Fruit fly (Drosophila melanogaster) whole organism, embryonic: ENCODE data around the gene Tnks.

ENCODE experiments used
- Atf6 ChIP-seq: fragments of 200-800 bp; sonication (Bioruptor generic); IDR thresholded peaks from 2 replicates; pipeline ENCODE4 v1.3.6; 2022; ENCODE audit warnings: missing biosample characterization, missing genetic modification characterization
- Awh ChIP-seq: fragments of 200-800 bp; sonication (Bioruptor generic); IDR thresholded peaks from 2 replicates; pipeline ENCODE4, ENCODE4 v1.3.6; 2022; ENCODE audit warnings: missing biosample characterization, missing genetic modification characterization
- CG10209 ChIP-seq: fragments of 200-800 bp; sonication (Bioruptor generic); optimal IDR thresholded peaks from 3 replicates; lab custom pipeline; 2017; ENCODE audit warnings: missing biosample characterization, mild to moderate bottlenecking, missing genetic modification characterization, missing genetic modification reagents
- CG10431 ChIP-seq: fragments of 200-800 bp; sonication (Bioruptor generic); optimal IDR thresholded peaks from 3 replicates; lab custom pipeline; 2018; ENCODE audit warnings: missing biosample characterization, mild to moderate bottlenecking, missing genetic modification characterization
- CG12219 ChIP-seq: fragments of 200-800 bp; sonication (Bioruptor generic); optimal IDR thresholded peaks from 3 replicates; lab custom pipeline; 2018; ENCODE audit warnings: missing biosample characterization, mild to moderate bottlenecking, missing genetic modification characterization
- CG1603 ChIP-seq: fragments of 200-800 bp; sonication (Bioruptor generic); optimal IDR thresholded peaks from 2 replicates; lab custom pipeline; 2019; ENCODE audit warnings: missing biosample characterization, mild to moderate bottlenecking, missing genetic modification characterization, moderate library complexity
- CG16863 ChIP-seq: fragments of 200-800 bp; sonication (Bioruptor generic); optimal IDR thresholded peaks from 3 replicates; lab custom pipeline; 2016; ENCODE audit warnings: missing biosample characterization, missing genetic modification characterization
- CG17186 ChIP-seq: fragments of 200-800 bp; sonication (Bioruptor generic); optimal IDR thresholded peaks from 3 replicates; lab custom pipeline; 2017; ENCODE audit warnings: missing biosample characterization, missing genetic modification reagents, missing genetic modification characterization
- CG2202 ChIP-seq: fragments of 200-800 bp; sonication (Bioruptor generic); optimal IDR thresholded peaks from 2 replicates; lab custom pipeline; 2018; ENCODE audit warnings: missing biosample characterization, mild to moderate bottlenecking, missing genetic modification characterization
- CG2875 ChIP-seq: fragments of 200-800 bp; sonication (Bioruptor generic); optimal IDR thresholded peaks from 2 replicates; lab custom pipeline; 2017; ENCODE audit warnings: missing biosample characterization, mild to moderate bottlenecking, missing genetic modification characterization, missing genetic modification reagents
- CG30403 ChIP-seq: fragments of 200-800 bp; sonication (Bioruptor generic); optimal IDR thresholded peaks from 3 replicates; lab custom pipeline; 2016; ENCODE audit warnings: missing biosample characterization, missing genetic modification characterization
- CG31441 ChIP-seq: fragments of 200-800 bp; sonication (Bioruptor generic); IDR thresholded peaks from 2 replicates; pipeline ENCODE4 v1.3.6; 2022; ENCODE audit warnings: missing biosample characterization, missing genetic modification characterization
- CG6654 ChIP-seq: fragments of 200-800 bp; sonication (Bioruptor generic); optimal IDR thresholded peaks from 2 replicates; lab custom pipeline; 2017; ENCODE audit warnings: missing biosample characterization, mild to moderate bottlenecking, missing genetic modification characterization
- CG7357 ChIP-seq: fragments of 200-800 bp; sonication (Bioruptor generic); IDR thresholded peaks from 3 replicates; pipeline ENCODE4 v1.3.6; 2022; ENCODE audit warnings: missing biosample characterization, missing genetic modification characterization
- CG8388 ChIP-seq: fragments of 200-800 bp; sonication (Bioruptor generic); optimal IDR thresholded peaks from 2 replicates; lab custom pipeline; 2019; ENCODE audit warnings: missing biosample characterization, mild to moderate bottlenecking, missing genetic modification characterization, moderate library complexity
- CG8478 ChIP-seq: fragments of >200 bp; optimal IDR thresholded peaks from 2 replicates; lab custom pipeline; 2018
- Deaf1 ChIP-seq: fragments of 200-800 bp; optimal IDR thresholded peaks from 3 replicates; lab custom pipeline; 2019; ENCODE audit warnings: missing biosample characterization, mild to moderate bottlenecking, missing genetic modification characterization, moderate library complexity
- Dfd ChIP-seq, 2 experiments: fragments of >200 bp; optimal IDR thresholded peaks; 2 replicates each; lab custom pipeline; 2017; ENCODE audit warnings: missing biosample characterization in 2 of 2, missing genetic modification characterization in 2 of 2
- Dip2 ChIP-seq: fragments of 200-800 bp; sonication (Bioruptor generic); IDR thresholded peaks from 2 replicates; pipeline ENCODE4 v1.3.6; 2022; ENCODE audit warnings: missing biosample characterization, missing genetic modification characterization
- Drgx ChIP-seq: fragments of 200-800 bp; sonication (Bioruptor generic); IDR thresholded peaks from 2 replicates; pipeline ENCODE4 v1.3.6; 2022; ENCODE audit warnings: missing biosample characterization, missing genetic modification characterization
- ERR ChIP-seq: fragments of 200-800 bp; sonication (Bioruptor generic); optimal IDR thresholded peaks from 2 replicates; lab custom pipeline; 2016; ENCODE audit warnings: missing biosample characterization, missing genetic modification characterization
- Eip74EF ChIP-seq, 2 experiments: fragments of 200-800 bp in 1 of 2; fragments of >200 bp in 1 of 2; sonication (Bioruptor generic) in 1 of 2; optimal IDR thresholded peaks; 2 replicates each; lab custom pipeline; 2017 to 2019; ENCODE audit warnings: missing biosample characterization in 2 of 2, missing genetic modification characterization in 2 of 2, mild to moderate bottlenecking in 1 of 2, moderate library complexity in 1 of 2
- Gsc ChIP-seq: fragments of 200-800 bp; sonication (Bioruptor generic); IDR thresholded peaks from 2 replicates; pipeline ENCODE4 v1.3.6; 2022; ENCODE audit warnings: missing biosample characterization, missing genetic modification characterization
- Lhr ChIP-seq: fragments of 200-800 bp; sonication (Bioruptor generic); optimal IDR thresholded peaks from 3 replicates; lab custom pipeline; 2017; ENCODE audit warnings: mild to moderate bottlenecking, missing biosample characterization, missing genetic modification reagents, missing genetic modification characterization
- MESR4 ChIP-seq: fragments of 200-800 bp; sonication (Bioruptor generic); optimal IDR thresholded peaks from 2 replicates; lab custom pipeline; 2018; ENCODE audit warnings: missing biosample characterization, mild to moderate bottlenecking, missing genetic modification characterization, moderate library complexity
- Med ChIP-seq: fragments of 200-800 bp; sonication (Bioruptor generic); peaks from one replicate; lab custom pipeline; 2016; ENCODE audit warnings: missing biosample characterization, missing genetic modification characterization, mild to moderate bottlenecking, inconsistent platforms, moderate library complexity
- NC2β ChIP-seq: fragments of 200-800 bp; sonication (Bioruptor generic); optimal IDR thresholded peaks from 2 replicates; lab custom pipeline; 2016; ENCODE audit warnings: missing biosample characterization, missing genetic modification characterization
- Nf-YA ChIP-seq: fragments of 200-800 bp; sonication (Bioruptor generic); IDR thresholded peaks from 2 replicates; pipeline ENCODE4 v1.3.6; 2022; ENCODE audit warnings: missing biosample characterization, missing genetic modification characterization
- Nf-YC ChIP-seq: fragments of 200-800 bp; optimal IDR thresholded peaks from 3 replicates; lab custom pipeline; 2019; ENCODE audit warnings: missing biosample characterization, mild to moderate bottlenecking, missing genetic modification characterization, moderate library complexity
- Oli ChIP-seq: fragments of 200-800 bp; sonication (Bioruptor generic); optimal IDR thresholded peaks from 2 replicates; lab custom pipeline; 2018; ENCODE audit warnings: missing biosample characterization, mild to moderate bottlenecking, missing genetic modification characterization, moderate library complexity
- Six4 ChIP-seq: fragments of 200-800 bp; sonication (Bioruptor generic); optimal IDR thresholded peaks from 2 replicates; lab custom pipeline; 2016; ENCODE audit warnings: missing biosample characterization, missing genetic modification characterization
- Spps ChIP-seq: fragments of 200-800 bp; sonication (Bioruptor generic); optimal IDR thresholded peaks from 2 replicates; lab custom pipeline; 2018; ENCODE audit warnings: missing biosample characterization, mild to moderate bottlenecking, missing genetic modification characterization
- Tbp ChIP-seq: fragments of >200 bp; optimal IDR thresholded peaks from 2 replicates; lab custom pipeline; 2018; ENCODE audit warnings: missing biosample characterization, missing genetic modification characterization
- Vsx1 ChIP-seq: fragments of 200-800 bp; sonication (Bioruptor generic); optimal IDR thresholded peaks from 2 replicates; lab custom pipeline; 2017; ENCODE audit warnings: missing biosample characterization, mild to moderate bottlenecking, missing genetic modification characterization, missing genetic modification reagents
- aop ChIP-seq: fragments of 200-800 bp; sonication (Bioruptor generic); IDR thresholded peaks from 2 replicates; pipeline ENCODE4 v1.3.6; 2022; ENCODE audit warnings: missing biosample characterization, missing genetic modification characterization
- ash1 ChIP-seq: fragments of 200-800 bp; sonication (Bioruptor generic); optimal IDR thresholded peaks from 2 replicates; lab custom pipeline; 2018; ENCODE audit warnings: missing biosample characterization, mild to moderate bottlenecking, missing genetic modification characterization
- croc ChIP-seq: fragments of 200-800 bp; sonication (Bioruptor generic); conservative IDR thresholded peaks from 3 replicates; pipeline ENCODE4 v1.3.6; 2022; ENCODE audit warnings: missing biosample characterization, missing genetic modification characterization
- crp ChIP-seq, 2 experiments: fragments of 200-800 bp; sonication (Bioruptor generic); optimal IDR thresholded peaks; 2 replicates in 1 of 2; 3 replicates in 1 of 2; lab custom pipeline; 2017; ENCODE audit warnings: missing biosample characterization in 2 of 2, missing genetic modification characterization in 2 of 2, mild to moderate bottlenecking in 1 of 2, moderate library complexity in 1 of 2
- dan ChIP-seq: fragments of 200-800 bp; sonication (Bioruptor generic); IDR thresholded peaks from 2 replicates; pipeline ENCODE4 v1.3.6; 2022; ENCODE audit warnings: missing biosample characterization, missing genetic modification characterization
- dm ChIP-seq: fragments of 200-800 bp; sonication (Bioruptor generic); optimal IDR thresholded peaks from 3 replicates; lab custom pipeline; 2016; ENCODE audit warnings: missing biosample characterization, missing genetic modification characterization
- fd102C ChIP-seq: fragments of 200-800 bp; sonication (Bioruptor generic); optimal IDR thresholded peaks from 2 replicates; lab custom pipeline; 2018; ENCODE audit warnings: missing biosample characterization, mild to moderate bottlenecking, missing genetic modification characterization, moderate library complexity
- gcm2 ChIP-seq: fragments of 200-800 bp; sonication (Bioruptor generic); optimal IDR thresholded peaks from 2 replicates; lab custom pipeline; 2016; ENCODE audit warnings: missing biosample characterization, missing genetic modification characterization
- gem ChIP-seq: fragments of 200-800 bp; sonication (Bioruptor generic); optimal IDR thresholded peaks from 2 replicates; lab custom pipeline; 2019; ENCODE audit warnings: missing biosample characterization, mild to moderate bottlenecking, missing genetic modification characterization, moderate library complexity
- her ChIP-seq: fragments of 200-800 bp; sonication (Bioruptor generic); optimal IDR thresholded peaks from 2 replicates; lab custom pipeline; 2016; ENCODE audit warnings: missing biosample characterization, missing genetic modification characterization
- jigr1 ChIP-seq: fragments of 200-800 bp; sonication (Bioruptor generic); IDR thresholded peaks from 3 replicates; pipeline ENCODE4 v1.3.6; 2022; ENCODE audit warnings: missing biosample characterization, missing genetic modification characterization
- maf-S ChIP-seq: fragments of 200-800 bp; sonication (Bioruptor generic); optimal IDR thresholded peaks from 2 replicates; lab custom pipeline; 2016; ENCODE audit warnings: missing biosample characterization, missing genetic modification characterization
- nom ChIP-seq: fragments of 200-800 bp; sonication (Bioruptor generic); optimal IDR thresholded peaks from 2 replicates; lab custom pipeline; 2017; ENCODE audit warnings: missing biosample characterization, missing genetic modification characterization, mild to moderate bottlenecking, moderate library complexity, missing genetic modification reagents
- rib ChIP-seq: fragments of 200-800 bp; sonication (Bioruptor generic); IDR thresholded peaks from 2 replicates; pipeline ENCODE4 v1.3.6; 2022; ENCODE audit warnings: missing biosample characterization, missing genetic modification characterization
- sens ChIP-seq: fragments of 200-800 bp; sonication (Bioruptor generic); peaks from one replicate; lab custom pipeline; 2016; ENCODE audit warnings: missing biosample characterization, missing genetic modification characterization
- ssp ChIP-seq: fragments of 200-800 bp; sonication (Bioruptor generic); IDR thresholded peaks from 2 replicates; pipeline ENCODE4 v1.3.6; 2022; ENCODE audit warnings: missing biosample characterization, missing genetic modification characterization
- vfl ChIP-seq: fragments of 200-800 bp; sonication (Bioruptor generic); optimal IDR thresholded peaks from 2 replicates; lab custom pipeline; 2016; ENCODE audit warnings: missing biosample characterization, missing genetic modification characterization
- wek ChIP-seq: fragments of 200-800 bp; sonication (Bioruptor generic); optimal IDR thresholded peaks from 3 replicates; lab custom pipeline; 2018; ENCODE audit warnings: missing biosample characterization, mild to moderate bottlenecking, missing genetic modification characterization, moderate library complexity

The Tnks gene

DNA sequence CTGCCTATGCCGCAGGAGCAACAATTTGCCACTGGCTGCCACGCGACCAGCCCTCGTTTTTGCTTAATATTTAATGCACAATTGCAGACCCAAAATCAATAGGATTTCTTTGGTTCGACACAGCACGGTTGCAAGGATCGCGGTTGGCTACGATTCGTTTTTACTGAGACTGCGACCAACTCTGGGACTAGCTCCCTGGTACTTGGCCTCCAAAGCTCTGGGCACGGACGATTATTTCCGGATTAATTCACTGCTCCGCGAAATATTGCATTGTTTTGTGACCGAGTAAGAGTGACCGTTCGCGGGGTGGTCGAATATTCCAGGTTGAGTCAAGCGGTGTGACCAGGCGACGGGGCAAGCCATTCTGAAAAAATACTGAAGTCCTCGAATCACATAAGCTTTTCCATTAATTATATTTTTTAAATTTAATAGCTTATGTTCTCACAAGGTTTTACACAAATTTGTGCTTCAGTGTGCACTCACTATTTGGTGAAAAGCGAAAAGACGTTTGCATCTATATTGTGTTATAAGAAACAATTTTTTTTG is at the start of gene Tnks:
TSS of gene Tnks (minus strand) at position 302 of the 546 bp plus-strand sequence.
- TF ChIP-seq vfl: no peak
- peak in 1 of 2 experiments; percentile 29 for TF ChIP-seq Eip74EF (GFP tag; optimal IDR thresholded peaks at IDR 0.05; lab: Kevin White, UChicago)
- no peak for TF ChIP-seq Spps (tag; lab: Kevin White, UChicago)
- no peak for TF ChIP-seq Gsc
- peak; percentile 6 for TF ChIP-seq Med (GFP tag; lab: Kevin White, UChicago)
- TF ChIP-seq Deaf1 (tag; lab: Kevin White, UChicago): no peak
- TF ChIP-seq Vsx1: no peak
- TF ChIP-seq Tbp: no peak
- TF ChIP-seq Atf6 (GFP tag; lab: Robert Waterston, UW): no peak
- no peak for TF ChIP-seq croc (GFP tag; lab: Robert Waterston, UW)
- no peak for TF ChIP-seq sens (GFP tag; lab: Kevin White, UChicago)
- TF ChIP-seq fd102C (GFP tag; lab: Kevin White, UChicago): no peak
- TF ChIP-seq CG7357 (GFP tag; lab: Robert Waterston, UW): no peak
- peak; percentile 82 for TF ChIP-seq MESR4 (GFP tag; lab: Kevin White, UChicago)
- TF ChIP-seq CG1603 (tag; lab: Kevin White, UChicago): no peak
- no peak for TF ChIP-seq CG30403 (GFP tag; lab: Kevin White, UChicago)
- no peak for TF ChIP-seq jigr1 (GFP tag; lab: Robert Waterston, UW)
- no peak for TF ChIP-seq Drgx (GFP tag; lab: Robert Waterston, UW)
- no peak for TF ChIP-seq CG17186 (GFP tag; lab: Kevin White, UChicago)
- TF ChIP-seq CG10431 (GFP tag; lab: Kevin White, UChicago): no peak
- TF ChIP-seq ERR (GFP tag; lab: Kevin White, UChicago): no peak
- TF ChIP-seq ssp (GFP tag; lab: Robert Waterston, UW): no peak
- TF ChIP-seq her (GFP tag; lab: Kevin White, UChicago): no peak
- no peak for TF ChIP-seq nom (GFP tag; lab: Kevin White, UChicago)
- no peak for TF ChIP-seq gcm2 (GFP tag; lab: Kevin White, UChicago)
- TF ChIP-seq CG6654 (GFP tag; lab: Kevin White, UChicago): no peak
- TF ChIP-seq CG8388 (GFP tag; lab: Kevin White, UChicago): no peak
- TF ChIP-seq ash1 (GFP tag; lab: Kevin White, UChicago): no peak
- TF ChIP-seq CG2202 (tag; lab: Kevin White, UChicago): no peak
- TF ChIP-seq Dfd (GFP tag; optimal IDR thresholded peaks at IDR 0.05; lab: Kevin White, UChicago): no peak
- TF ChIP-seq dm (GFP tag; lab: Kevin White, UChicago): no peak
- no peak for TF ChIP-seq CG12219
- no peak for TF ChIP-seq gem (tag; lab: Kevin White, UChicago)
- TF ChIP-seq Dip2 (GFP tag; lab: Robert Waterston, UW): no peak
- no peak for TF ChIP-seq Nf-YA (GFP tag; lab: Robert Waterston, UW)
- no peak for TF ChIP-seq aop (GFP tag; lab: Robert Waterston, UW)
- TF ChIP-seq maf-S (GFP tag; lab: Kevin White, UChicago): no peak
- no peak for TF ChIP-seq CG8478 (lab: Kevin White, UChicago)
- no peak for TF ChIP-seq CG2875 (GFP tag; lab: Kevin White, UChicago)
- no peak for TF ChIP-seq Oli (tag; lab: Kevin White, UChicago)
- TF ChIP-seq Nf-YC (tag; lab: Kevin White, UChicago): no peak
- no peak for TF ChIP-seq rib (GFP tag; lab: Robert Waterston, UW)
- no peak for TF ChIP-seq dan (GFP tag; lab: Robert Waterston, UW)
- no peak for TF ChIP-seq Six4 (GFP tag; lab: Kevin White, UChicago)
- TF ChIP-seq Lhr: peak; percentile 54
- no peak for TF ChIP-seq wek (GFP tag; lab: Kevin White, UChicago)
- no peak for TF ChIP-seq Awh (GFP tag; lab: Robert Waterston, UW)
- peak; percentile 30; the same call in 1 of the 2 replicates for TF ChIP-seq CG31441
- no peak for TF ChIP-seq CG16863
- TF ChIP-seq crp (GFP tag; optimal IDR thresholded peaks at IDR 0.05; lab: Kevin White, UChicago): no peak
- TF ChIP-seq CG10209 (GFP tag; lab: Kevin White, UChicago): no peak
- TF ChIP-seq NC2β (GFP tag; lab: Kevin White, UChicago): no peak
